Worm (Caenorhabditis elegans) whole organism, L4/young adult: ENCODE results near the gene col-144.

Source experiments
- W03F9.2 ChIP-seq: fragments of 150-350 bp; optimal IDR thresholded peaks from 2 replicates; lab custom pipeline; 2014; ENCODE audit warnings: missing biosample characterization, missing genetic modification characterization
- dao-5 ChIP-seq: sonication (generic microtip); optimal IDR thresholded peaks from 2 replicates; lab custom pipeline; 2016; ENCODE audit warnings: missing genotype, missing genetic modification characterization, moderate library complexity, missing compliant biosample characterization
- him-1 ChIP-seq: sonication (generic microtip); optimal IDR thresholded peaks from 2 replicates; lab custom pipeline; 2016; ENCODE audit warnings: missing genotype, missing genetic modification reagents, missing genetic modification characterization, missing compliant biosample characterization

Gene col-144

ce11 chrV:9172989-9173388 is 12.5 kb upstream of the col-144 start, which contains the start of gene gad-3:
Gene gad-3, minus strand, starts transcription at chrV:9173005.
- TF ChIP-seq him-1 (no peak), W03F9.2 (no peak), dao-5 (tag; lab: Kevin White, UChicago) (no peak)

ce11 chrV:9168089-9168488 is 7.6 kb upstream of the col-144 start, which contains the start of gene B0222.11:
Gene B0222.11, minus strand, starts transcription at chrV:9168189.
- TF ChIP-seq him-1 (no peak), dao-5 (tag; lab: Kevin White, UChicago) (no peak), W03F9.2 (no peak)

ce11 chrV:9166306-9166705 is 5.9 kb upstream of the col-144 start:
- TF ChIP-seq him-1 (no peak), dao-5 (tag; lab: Kevin White, UChicago) (no peak), W03F9.2 (no peak)

- TF ChIP-seq him-1 (no peak), dao-5 (tag; lab: Kevin White, UChicago) (no peak), W03F9.2 (no peak)
Measured at ce11 chrV:9165073-9165699, 4.7 kb upstream of the col-144 start, which contains the start of gene col-10. Gene col-10, minus strand, starts transcription at chrV:9165307.

- TF ChIP-seq dao-5 (tag; lab: Kevin White, UChicago) (no peak), W03F9.2 (no peak), him-1 (no peak)
Measured at ce11 chrV:9163897-9164296, 3.5 kb upstream of the col-144 start.

- TF ChIP-seq him-1 (no peak), W03F9.2 (no peak), dao-5 (tag; lab: Kevin White, UChicago) (no peak)
Measured at ce11 chrV:9162955-9163468, 2.6 kb upstream of the col-144 start, which contains the start of gene col-145. Gene col-145, minus strand, starts transcription at chrV:9163005.

ce11 chrV:9162118-9162729 is 1.8 kb upstream of the col-144 start:
- TF ChIP-seq him-1: no peak
- no peak for TF ChIP-seq dao-5 (tag; lab: Kevin White, UChicago)
- TF ChIP-seq W03F9.2: no peak

- no peak for TF ChIP-seq him-1
- no peak for TF ChIP-seq dao-5 (tag; lab: Kevin White, UChicago)
- TF ChIP-seq W03F9.2: no peak
Measured at ce11 chrV:9157597-9157996, 2.8 kb downstream of the col-144 start.

- TF ChIP-seq W03F9.2: no peak
- no peak for TF ChIP-seq dao-5 (tag; lab: Kevin White, UChicago)
- TF ChIP-seq him-1: no peak
Measured at ce11 chrV:9156679-9157078, 3.8 kb downstream of the col-144 start, which contains the start of gene B0222.15. Gene B0222.15, minus strand, starts transcription at chrV:9156779.

ce11 chrV:9155616-9156015 is 4.8 kb downstream of the col-144 start:
- no peak for TF ChIP-seq W03F9.2
- no peak for TF ChIP-seq dao-5 (tag; lab: Kevin White, UChicago)
- no peak for TF ChIP-seq him-1

- no peak for TF ChIP-seq him-1
Measured at ce11 chrV:9154772-9155171, 5.7 kb downstream of the col-144 start, which contains the start of gene B0222.5. Gene B0222.5, minus strand, starts transcription at chrV:9154872.

- TF ChIP-seq W03F9.2 (no peak), dao-5 (tag; lab: Kevin White, UChicago) (no peak)
Measured at ce11 chrV:9152339-9152738, 8.1 kb downstream of the col-144 start.

- TF ChIP-seq him-1 (no peak), dao-5 (tag; lab: Kevin White, UChicago) (no peak), W03F9.2 (no peak)
Measured at ce11 chrV:9148151-9148550, 12.3 kb downstream of the col-144 start.

ce11 chrV:9146849-9147557 is 13.4 kb downstream of the col-144 start, which contains the start of gene spl-2:
Gene spl-2, minus strand, starts transcription at chrV:9146899.
- no peak for TF ChIP-seq him-1
- no peak for TF ChIP-seq dao-5 (tag; lab: Kevin White, UChicago)
- TF ChIP-seq W03F9.2: no peak

- no peak for TF ChIP-seq W03F9.2
- no peak for TF ChIP-seq him-1
- TF ChIP-seq dao-5 (tag; lab: Kevin White, UChicago): no peak
Measured at ce11 chrV:9146196-9146595, 14.2 kb downstream of the col-144 start.
